Worm (Caenorhabditis elegans) whole organism, L2 larva: ENCODE results near the gene srpa-72.

Experiments
- F13H6.1 ChIP-seq: sonication (generic microtip); optimal IDR thresholded peaks from 2 replicates; lab custom pipeline; 2016; ENCODE audit warnings: missing genetic modification characterization, missing compliant biosample characterization
- R02D3.7 ChIP-seq: fragments of 150-350 bp; optimal IDR thresholded peaks from 2 replicates; lab custom pipeline; 2014; ENCODE audit warnings: missing biosample characterization, missing genetic modification characterization
- ZK546.5 ChIP-seq: sonication (generic microtip); optimal IDR thresholded peaks from 2 replicates; lab custom pipeline; 2017; ENCODE audit warnings: missing biosample characterization, missing genetic modification characterization
- alr-1 ChIP-seq: fragments of 150-350 bp; optimal IDR thresholded peaks from 2 replicates; lab custom pipeline; 2014; ENCODE audit warnings: missing biosample characterization, missing genetic modification characterization
- aly-2 ChIP-seq: fragments of 150-350 bp; optimal IDR thresholded peaks from 2 replicates; lab custom pipeline; 2014; ENCODE audit warnings: missing biosample characterization, missing genetic modification characterization
- ama-1 ChIP-seq: fragments of 150-350 bp; optimal IDR thresholded peaks from 2 replicates; lab custom pipeline; 2018; ENCODE audit warnings: inconsistent platforms
- blmp-1 ChIP-seq: sonication (generic microtip); optimal IDR thresholded peaks from 2 replicates; lab custom pipeline; 2017; ENCODE audit warnings: missing genetic modification characterization, mild to moderate bottlenecking, missing compliant biosample characterization, antibody characterized with exemption, moderate library complexity; ENCODE audit not compliant: insufficient read depth
- ceh-16 ChIP-seq: fragments of 150-350 bp; optimal IDR thresholded peaks from 2 replicates; lab custom pipeline; 2014; ENCODE audit warnings: missing biosample characterization, missing genetic modification characterization
- ceh-82 ChIP-seq: fragments of 150-350 bp; optimal IDR thresholded peaks from 2 replicates; lab custom pipeline; 2014; ENCODE audit warnings: missing biosample characterization, missing genetic modification characterization
- crh-2 ChIP-seq: sonication (generic microtip); optimal IDR thresholded peaks from 2 replicates; lab custom pipeline; 2017; ENCODE audit warnings: missing biosample characterization, missing genetic modification characterization
- dmd-4 ChIP-seq: sonication (generic microtip); optimal IDR thresholded peaks from 2 replicates; lab custom pipeline; 2017; ENCODE audit warnings: missing biosample characterization, missing genetic modification characterization
- egl-27 ChIP-seq: sonication (generic microtip); optimal IDR thresholded peaks from 3 replicates; lab custom pipeline; 2017; ENCODE audit warnings: missing biosample characterization, missing genetic modification reagents, missing genetic modification characterization
- elt-1 ChIP-seq: fragments of 150-350 bp; optimal IDR thresholded peaks from 2 replicates; lab custom pipeline; 2014; ENCODE audit warnings: missing biosample characterization, missing genetic modification characterization
- elt-3 ChIP-seq: sonication (generic microtip); optimal IDR thresholded peaks from 2 replicates; lab custom pipeline; 2017; ENCODE audit warnings: missing biosample characterization, missing genetic modification characterization
- fos-1 ChIP-seq: fragments of 150-350 bp; optimal IDR thresholded peaks from 2 replicates; lab custom pipeline; 2014; ENCODE audit warnings: missing biosample characterization, missing genetic modification characterization
- lin-13 ChIP-seq: fragments of 150-350 bp; optimal IDR thresholded peaks from 2 replicates; lab custom pipeline; 2014; ENCODE audit warnings: missing biosample characterization, missing genetic modification reagents, missing genetic modification characterization
- lin-39 ChIP-seq: fragments of 150-350 bp; optimal IDR thresholded peaks from 2 replicates; lab custom pipeline; 2014; ENCODE audit warnings: missing biosample characterization, missing genetic modification reagents, missing genetic modification characterization
- lsy-2 ChIP-seq, 2 experiments: fragments of 150-350 bp in 1 of 2; sonication (generic microtip) in 1 of 2; optimal IDR thresholded peaks; 2 replicates each; lab custom pipeline; 2014 to 2017; ENCODE audit warnings: missing biosample characterization in 2 of 2, missing genetic modification characterization in 2 of 2
- mab-5 ChIP-seq: fragments of 150-350 bp; optimal IDR thresholded peaks from 2 replicates; lab custom pipeline; 2014; ENCODE audit warnings: missing biosample characterization, missing genetic modification characterization
- mbf-1 ChIP-seq: sonication (generic microtip); optimal IDR thresholded peaks from 2 replicates; lab custom pipeline; 2017; ENCODE audit warnings: missing biosample characterization, missing genetic modification characterization
- nhr-10 ChIP-seq: sonication (generic microtip); optimal IDR thresholded peaks from 2 replicates; lab custom pipeline; 2017; ENCODE audit warnings: missing biosample characterization, missing genetic modification characterization
- nhr-11 ChIP-seq: fragments of 150-350 bp; optimal IDR thresholded peaks from 2 replicates; lab custom pipeline; 2014; ENCODE audit warnings: missing biosample characterization, missing genetic modification characterization
- nhr-12 ChIP-seq: fragments of 150-350 bp; optimal IDR thresholded peaks from 2 replicates; lab custom pipeline; 2014; ENCODE audit warnings: missing biosample characterization, missing genetic modification characterization
- nhr-21 ChIP-seq: fragments of 150-350 bp; optimal IDR thresholded peaks from 2 replicates; lab custom pipeline; 2014; ENCODE audit warnings: missing biosample characterization, missing genetic modification characterization
- nhr-25 ChIP-seq: fragments of 150-350 bp; sonication (generic microtip); optimal IDR thresholded peaks from 3 replicates; lab custom pipeline; 2014; ENCODE audit warnings: missing biosample characterization, missing genetic modification characterization
- sem-4 ChIP-seq: fragments of 150-350 bp; optimal IDR thresholded peaks from 2 replicates; lab custom pipeline; 2014; ENCODE audit warnings: missing biosample characterization, missing genetic modification reagents, missing genetic modification characterization
- skn-1 ChIP-seq: sonication (generic microtip); optimal IDR thresholded peaks from 2 replicates; lab custom pipeline; 2017; ENCODE audit warnings: missing biosample characterization, missing genetic modification characterization
- sma-3 ChIP-seq: sonication (generic microtip); optimal IDR thresholded peaks from 2 replicates; lab custom pipeline; 2016; ENCODE audit warnings: missing genetic modification reagents, missing genetic modification characterization, missing compliant biosample characterization
- snpc-4 ChIP-seq: fragments of 150-350 bp; optimal IDR thresholded peaks from 2 replicates; lab custom pipeline; 2014; ENCODE audit warnings: missing biosample characterization, missing genetic modification characterization
- unc-39 ChIP-seq: fragments of 150-350 bp; optimal IDR thresholded peaks from 2 replicates; lab custom pipeline; 2014; ENCODE audit warnings: missing biosample characterization, missing genetic modification characterization
- unc-55 ChIP-seq: fragments of 150-350 bp; sonication (generic microtip); optimal IDR thresholded peaks from 3 replicates; lab custom pipeline; 2014; ENCODE audit warnings: missing biosample characterization, missing genetic modification reagents, missing genetic modification characterization
- unc-62 ChIP-seq: fragments of 150-350 bp; optimal IDR thresholded peaks from 2 replicates; lab custom pipeline; 2014; ENCODE audit warnings: missing biosample characterization, missing genetic modification reagents, missing genetic modification characterization
- ztf-1 ChIP-seq: fragments of 200-800 bp; sonication (Bioruptor generic); conservative IDR thresholded peaks from 2 replicates; pipeline ENCODE4 v1.3.6; 2022; ENCODE audit warnings: missing genetic modification characterization, missing compliant biosample characterization
- ztf-11 ChIP-seq: sonication (generic microtip); optimal IDR thresholded peaks from 2 replicates; lab custom pipeline; 2017; ENCODE audit warnings: missing biosample characterization, missing genetic modification characterization
- ztf-4 ChIP-seq: fragments of 150-350 bp; optimal IDR thresholded peaks from 2 replicates; lab custom pipeline; 2014; ENCODE audit warnings: missing biosample characterization, missing genetic modification characterization

srpa-72 gene

ce11 chrII:2777846-2778245 lies 9.4 kb upstream of the srpa-72 start, which contains the start of gene F08D12.4:
TSS of gene F08D12.4 (plus strand) at chrII:2778146.
- TF ChIP-seq aly-2 (tag; lab: Kevin White, UChicago) (no peak), ztf-1 (GFP tag; lab: Robert Waterston, UW) (no peak), blmp-1 (tag; lab: Kevin White, UChicago) (no peak), nhr-11 (no peak), elt-3 (tag; lab: Kevin White, UChicago) (no peak), ztf-4 (tag; lab: Kevin White, UChicago) (no peak), alr-1 (tag; lab: Kevin White, UChicago) (no peak), egl-27 (tag; lab: Kevin White, UChicago) (no peak), lsy-2 (tag; optimal IDR thresholded peaks at IDR 0.05; lab: Kevin White, UChicago) (no peak), nhr-25 (tag; lab: Kevin White, UChicago) (no peak)

DNA sequence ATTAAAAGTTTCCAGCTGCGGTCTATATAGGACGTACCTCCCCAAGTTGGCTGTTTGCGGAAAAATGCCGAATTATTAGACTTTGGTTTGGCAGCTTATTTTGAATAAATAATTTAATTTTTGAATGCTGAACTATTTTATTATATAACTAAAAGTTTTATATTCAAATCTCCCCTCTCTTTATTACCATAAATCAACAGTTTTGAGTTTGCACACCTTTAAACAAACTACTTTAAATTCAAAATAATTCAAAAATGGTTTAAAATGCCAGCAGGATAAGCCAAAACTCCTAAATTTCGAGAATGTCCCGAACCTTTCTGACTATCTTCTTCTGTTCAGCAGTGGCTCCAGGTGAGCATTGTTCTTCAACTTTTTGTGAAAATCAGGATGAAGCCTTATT lies 8.0 kb upstream of the srpa-72 start, which contains the start of gene F08D12.3:
Gene F08D12.3, plus strand, starts transcription at position 301 of the 400 bp plus-strand sequence.
- TF ChIP-seq nhr-12 (tag; lab: Kevin White, UChicago) (no peak), unc-55 (GFP tag; lab: Kevin White, UChicago) (no peak), ceh-16 (tag; lab: Kevin White, UChicago) (no peak), fos-1 (tag; lab: Kevin White, UChicago) (no peak), egl-27 (tag; lab: Kevin White, UChicago) (no peak), ceh-82 (tag; lab: Kevin White, UChicago) (no peak), ztf-11 (tag; lab: Kevin White, UChicago) (no peak), nhr-21 (no peak), mab-5 (tag; lab: Kevin White, UChicago) (no peak)

ce11 chrII:2780804-2781203 lies 6.5 kb upstream of the srpa-72 start:
- TF ChIP-seq ztf-1 (GFP tag; lab: Robert Waterston, UW) (no peak), sma-3 (GFP tag; lab: Kevin White, UChicago) (no peak), elt-3 (tag; lab: Kevin White, UChicago) (no peak), ztf-4 (tag; lab: Kevin White, UChicago) (no peak), unc-39 (tag; lab: Kevin White, UChicago) (no peak), sem-4 (no peak), crh-2 (tag; lab: Kevin White, UChicago) (no peak), ZK546.5 (no peak), R02D3.7 (tag; lab: Kevin White, UChicago) (no peak), elt-1 (tag; lab: Kevin White, UChicago) (no peak), unc-62 (GFP tag; lab: Kevin White, UChicago) (no peak), ztf-11 (tag; lab: Kevin White, UChicago) (no peak), mbf-1 (tag; lab: Kevin White, UChicago) (no peak), dmd-4 (tag; lab: Kevin White, UChicago) (no peak), ama-1 (lab: Kevin White, UChicago) (no peak), nhr-10 (tag; lab: Kevin White, UChicago) (no peak), nhr-11 (no peak), lin-39 (no peak)

DNA sequence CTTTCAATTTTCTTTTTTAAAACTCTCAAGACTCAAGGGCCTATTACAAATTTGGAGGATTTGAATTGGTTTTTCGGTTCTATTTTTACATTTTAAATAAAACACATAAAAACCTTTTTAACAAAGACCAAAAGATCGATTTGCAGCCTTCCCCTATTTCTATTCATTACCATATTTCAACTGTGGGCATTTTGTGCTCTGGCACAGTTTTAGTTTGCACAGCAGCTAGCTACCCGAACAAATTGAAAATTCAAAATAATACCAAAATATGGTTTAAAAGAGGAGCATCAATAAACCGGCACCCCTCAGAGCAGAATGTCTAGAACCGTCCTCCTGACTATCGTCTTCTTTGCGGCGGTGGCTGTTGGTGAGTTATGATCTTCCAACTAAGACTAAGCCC lies 5.9 kb upstream of the srpa-72 start, which contains the start of gene F08D12.2:
Gene F08D12.2, plus strand, starts transcription at position 301 of the 400 bp plus-strand sequence.
- TF ChIP-seq skn-1 (tag; lab: Kevin White, UChicago) (no peak), sem-4 (no peak), unc-55 (GFP tag; lab: Kevin White, UChicago) (no peak), snpc-4 (no peak), unc-62 (GFP tag; lab: Kevin White, UChicago) (no peak), mab-5 (tag; lab: Kevin White, UChicago) (no peak), lin-13 (GFP tag; lab: Kevin White, UChicago) (no peak), elt-1 (tag; lab: Kevin White, UChicago) (no peak), alr-1 (tag; lab: Kevin White, UChicago) (no peak)

- TF ChIP-seq unc-55 (GFP tag; lab: Kevin White, UChicago) (no peak), ZK546.5 (no peak), F13H6.1 (no peak), unc-62 (GFP tag; lab: Kevin White, UChicago) (no peak)
Observed at ce11 chrII:2783380-2783779, 3.9 kb upstream of the srpa-72 start.
